Worm (Caenorhabditis elegans): ENCODE results near the gene algn-6.

algn-6 gene

ce11 chrII:8052172-8052571 lies 12.6 kb downstream of the algn-6 start:
- TF ChIP-seq ztf-29 (GFP tag; IDR thresholded peaks at IDR 0.05) (no peak), ref-1 (GFP tag; conservative IDR thresholded peaks at IDR 0.05) (no peak), cog-1 (tag; optimal IDR thresholded peaks at IDR 0.05) (no peak), med-1 (GFP tag; optimal IDR thresholded peaks at IDR 0.05; ENCODE audit: insufficient read depth) (no peak), tab-1 (GFP tag; IDR thresholded peaks at IDR 0.05) (no peak), flt-1 (GFP tag; IDR thresholded peaks at IDR 0.05) (no peak), T22C8.4 (GFP tag; IDR thresholded peaks at IDR 0.05) (no peak), klf-2 (GFP tag; conservative IDR thresholded peaks at IDR 0.05) (no peak), ztf-23 (GFP tag; IDR thresholded peaks at IDR 0.05) (no peak)

- TF ChIP-seq ztf-29 (GFP tag; IDR thresholded peaks at IDR 0.05) (no peak), cog-1 (tag; optimal IDR thresholded peaks at IDR 0.05) (no peak), flt-1 (GFP tag; IDR thresholded peaks at IDR 0.05) (no peak), ztf-23 (GFP tag; IDR thresholded peaks at IDR 0.05) (no peak), klf-2 (GFP tag; conservative IDR thresholded peaks at IDR 0.05) (no peak), med-1 (GFP tag; optimal IDR thresholded peaks at IDR 0.05; ENCODE audit: insufficient read depth) (no peak), ref-1 (GFP tag; conservative IDR thresholded peaks at IDR 0.05) (no peak), tab-1 (GFP tag; IDR thresholded peaks at IDR 0.05) (no peak), T22C8.4 (GFP tag; IDR thresholded peaks at IDR 0.05) (no peak)
Measured at ce11 chrII:8052850-8053249, 13.2 kb downstream of the algn-6 start, which contains the start of gene T05H10.4. T05H10.4 (plus strand) TSS chrII:8053150.

ce11 chrII:8057911-8058310 lies 18.3 kb downstream of the algn-6 start:
- TF ChIP-seq tab-1 (GFP tag; IDR thresholded peaks at IDR 0.05) (no peak), flt-1 (GFP tag; IDR thresholded peaks at IDR 0.05) (no peak), cog-1 (tag; optimal IDR thresholded peaks at IDR 0.05) (no peak), klf-2 (GFP tag; conservative IDR thresholded peaks at IDR 0.05) (no peak), ztf-29 (GFP tag; IDR thresholded peaks at IDR 0.05) (no peak), ztf-23 (GFP tag; IDR thresholded peaks at IDR 0.05) (no peak), med-1 (GFP tag; optimal IDR thresholded peaks at IDR 0.05; ENCODE audit: insufficient read depth) (no peak), T22C8.4 (GFP tag; IDR thresholded peaks at IDR 0.05) (no peak), ref-1 (GFP tag; conservative IDR thresholded peaks at IDR 0.05) (no peak)

ce11 chrII:8058769-8059168 lies 19.2 kb downstream of the algn-6 start, which contains the start of gene T05H10.8:
T05H10.8 (plus strand) TSS chrII:8059069.
- TF ChIP-seq T22C8.4 (GFP tag; IDR thresholded peaks at IDR 0.05) (no peak), ztf-23 (GFP tag; IDR thresholded peaks at IDR 0.05) (no peak), klf-2 (GFP tag; conservative IDR thresholded peaks at IDR 0.05) (no peak), flt-1 (GFP tag; IDR thresholded peaks at IDR 0.05) (no peak), med-1 (GFP tag; optimal IDR thresholded peaks at IDR 0.05; ENCODE audit: insufficient read depth) (no peak), cog-1 (tag; optimal IDR thresholded peaks at IDR 0.05) (no peak), ztf-29 (GFP tag; IDR thresholded peaks at IDR 0.05) (no peak), ref-1 (GFP tag; conservative IDR thresholded peaks at IDR 0.05) (no peak), tab-1 (GFP tag; IDR thresholded peaks at IDR 0.05) (no peak)

- TF ChIP-seq ref-1 (GFP tag; conservative IDR thresholded peaks at IDR 0.05) (no peak), flt-1 (GFP tag; IDR thresholded peaks at IDR 0.05) (no peak), tab-1 (GFP tag; IDR thresholded peaks at IDR 0.05) (no peak), T22C8.4 (GFP tag; IDR thresholded peaks at IDR 0.05) (no peak), klf-2 (GFP tag; conservative IDR thresholded peaks at IDR 0.05) (no peak), med-1 (GFP tag; optimal IDR thresholded peaks at IDR 0.05; ENCODE audit: insufficient read depth) (no peak), ztf-23 (GFP tag; IDR thresholded peaks at IDR 0.05) (no peak), ztf-29 (GFP tag; IDR thresholded peaks at IDR 0.05) (no peak), cog-1 (tag; optimal IDR thresholded peaks at IDR 0.05) (no peak)
Measured at ce11 chrII:8059532-8059931, 19.9 kb downstream of the algn-6 start.

ce11 chrII:8062334-8062791 lies 22.8 kb downstream of the algn-6 start, which contains the start of gene ufd-2:
ufd-2 (plus strand) TSS chrII:8062741.
- no peak for TF ChIP-seq ztf-29 (GFP tag; IDR thresholded peaks at IDR 0.05)
- TF ChIP-seq ref-1 (GFP tag; conservative IDR thresholded peaks at IDR 0.05) = no peak
- peak; percentile 14 for TF ChIP-seq cog-1 (tag; optimal IDR thresholded peaks at IDR 0.05)

ce11 chrII:8065985-8066384 lies 26.4 kb downstream of the algn-6 start, which contains the start of gene pdha-1:
pdha-1 (plus strand) TSS chrII:8066285.
- TF ChIP-seq ztf-23 (GFP tag; IDR thresholded peaks at IDR 0.05) = no peak
- TF ChIP-seq flt-1 (GFP tag; IDR thresholded peaks at IDR 0.05) = no peak
- no peak for TF ChIP-seq ztf-29 (GFP tag; IDR thresholded peaks at IDR 0.05)
- no peak for TF ChIP-seq cog-1 (tag; optimal IDR thresholded peaks at IDR 0.05)
- no peak for TF ChIP-seq ref-1 (GFP tag; conservative IDR thresholded peaks at IDR 0.05)
- no peak for TF ChIP-seq med-1 (GFP tag; optimal IDR thresholded peaks at IDR 0.05; ENCODE audit: insufficient read depth)
- TF ChIP-seq T22C8.4 (GFP tag; IDR thresholded peaks at IDR 0.05) = no peak
- TF ChIP-seq tab-1 (GFP tag; IDR thresholded peaks at IDR 0.05) = no peak
- TF ChIP-seq klf-2 (GFP tag; conservative IDR thresholded peaks at IDR 0.05) = no peak

- TF ChIP-seq tab-1 (GFP tag; IDR thresholded peaks at IDR 0.05) (no peak), flt-1 (GFP tag; IDR thresholded peaks at IDR 0.05) (no peak), ztf-29 (GFP tag; IDR thresholded peaks at IDR 0.05) (no peak), T22C8.4 (GFP tag; IDR thresholded peaks at IDR 0.05) (no peak)
Measured at ce11 chrII:8071012-8071625, 31.5 kb downstream of the algn-6 start.

- peak; percentile 28 for TF ChIP-seq cog-1 (tag; optimal IDR thresholded peaks at IDR 0.05)
- TF ChIP-seq ztf-23 (GFP tag; IDR thresholded peaks at IDR 0.05) = no peak
Measured at ce11 chrII:8071801-8072544, 32.4 kb downstream of the algn-6 start.

- TF ChIP-seq tab-1 (GFP tag; IDR thresholded peaks at IDR 0.05) = no peak
- no peak for TF ChIP-seq ztf-29 (GFP tag; IDR thresholded peaks at IDR 0.05)
- no peak for TF ChIP-seq flt-1 (GFP tag; IDR thresholded peaks at IDR 0.05)
- no peak for TF ChIP-seq klf-2 (GFP tag; conservative IDR thresholded peaks at IDR 0.05)
- no peak for TF ChIP-seq ztf-23 (GFP tag; IDR thresholded peaks at IDR 0.05)
- TF ChIP-seq T22C8.4 (GFP tag; IDR thresholded peaks at IDR 0.05) = no peak
- no peak for TF ChIP-seq cog-1 (tag; optimal IDR thresholded peaks at IDR 0.05)
- no peak for TF ChIP-seq ref-1 (GFP tag; conservative IDR thresholded peaks at IDR 0.05)
- no peak for TF ChIP-seq med-1 (GFP tag; optimal IDR thresholded peaks at IDR 0.05; ENCODE audit: insufficient read depth)
Measured at ce11 chrII:8073222-8073621, 33.6 kb downstream of the algn-6 start, which contains the start of gene gpcp-2. gpcp-2 (minus strand) TSS chrII:8073374.
